Worm (Caenorhabditis elegans): ENCODE results near the gene twk-5.

DNA sequence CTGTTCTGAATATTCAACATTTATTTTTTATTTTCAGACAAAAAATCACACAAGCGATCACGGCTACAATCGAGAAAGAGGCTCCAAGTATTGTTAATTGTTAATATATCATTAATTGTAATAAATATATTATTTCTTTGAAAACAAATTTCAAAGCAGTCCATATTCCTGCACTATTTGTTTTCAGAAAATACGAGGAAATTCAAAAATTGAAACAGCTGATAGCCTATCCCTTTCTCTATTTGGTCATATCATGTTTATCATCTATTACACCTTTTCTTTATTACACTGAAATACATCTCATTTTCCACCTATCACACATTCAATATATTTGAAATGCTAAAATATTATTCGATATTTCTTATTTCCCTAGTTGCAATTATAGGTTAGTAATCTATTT, 40.1 kb downstream of the twk-5 start, which contains the start of gene W02B12.13:
- no peak for TF ChIP-seq hmg-11 (tag; optimal IDR thresholded peaks at IDR 0.05)
- TF ChIP-seq ceh-82 (tag; optimal IDR thresholded peaks at IDR 0.05) = no peak
- no peak for TF ChIP-seq lin-15B (tag; optimal IDR thresholded peaks at IDR 0.05)
- no peak for TF ChIP-seq nhr-11 (tag; optimal IDR thresholded peaks at IDR 0.05)
- TF ChIP-seq mdl-1 (tag; optimal IDR thresholded peaks at IDR 0.05) = no peak
- TF ChIP-seq unc-62 (GFP tag; optimal IDR thresholded peaks at IDR 0.05) = no peak
- TF ChIP-seq nhr-77 (tag; optimal IDR thresholded peaks at IDR 0.05) = no peak
- TF ChIP-seq nhr-12 (tag; optimal IDR thresholded peaks at IDR 0.05) = no peak
